Worm (Caenorhabditis elegans): ENCODE data around the gene flp-25.

The flp-25 gene

ce11 chrIII:9355412-9355969 is 5.8 kb upstream of the flp-25 start, which contains the start of gene chtb-1:
Gene chtb-1, minus strand, starts transcription at chrIII:9355462.
- TF ChIP-seq lsy-2 (tag; optimal IDR thresholded peaks at IDR 0.05): no peak
- no peak for TF ChIP-seq mab-5 (tag; optimal IDR thresholded peaks at IDR 0.05)
- TF ChIP-seq unc-39 (tag; optimal IDR thresholded peaks at IDR 0.05): no peak
- no peak for TF ChIP-seq sem-2 (GFP tag; optimal IDR thresholded peaks at IDR 0.05)
- no peak for TF ChIP-seq bed-3 (GFP tag; optimal IDR thresholded peaks at IDR 0.05)
- TF ChIP-seq ceh-83 (GFP tag; optimal IDR thresholded peaks at IDR 0.05): no peak
- TF ChIP-seq unc-120 (tag; optimal IDR thresholded peaks at IDR 0.05; ENCODE audit: poor library complexity, severe bottlenecking): no peak
- TF ChIP-seq ces-1 (GFP tag; optimal IDR thresholded peaks at IDR 0.05): no peak

ce11 chrIII:9359060-9359459 is 2.3 kb upstream of the flp-25 start, which contains the start of gene K04H4.5:
Gene K04H4.5, plus strand, starts transcription at chrIII:9359360.
- TF ChIP-seq nhr-12 (tag; optimal IDR thresholded peaks at IDR 0.05) (no peak), sem-2 (GFP tag; optimal IDR thresholded peaks at IDR 0.05) (no peak)

- no peak for TF ChIP-seq elt-3 (tag; optimal IDR thresholded peaks at IDR 0.05)
Measured at ce11 chrIII:9366376-9366775, 5.0 kb downstream of the flp-25 start.

ce11 chrIII:9366971-9367370 is 5.6 kb downstream of the flp-25 start, which contains the start of gene crn-6:
Gene crn-6, plus strand, starts transcription at chrIII:9367271.
- TF ChIP-seq hlh-1 (tag; optimal IDR thresholded peaks at IDR 0.05) (no peak), M03D4.4 (tag; optimal IDR thresholded peaks at IDR 0.05) (no peak), bed-3 (GFP tag; optimal IDR thresholded peaks at IDR 0.05) (no peak), ceh-83 (GFP tag; optimal IDR thresholded peaks at IDR 0.05) (no peak), lin-13 (tag; optimal IDR thresholded peaks at IDR 0.05) (no peak), ztf-11 (tag; optimal IDR thresholded peaks at IDR 0.05) (no peak), drap-1 (GFP tag; optimal IDR thresholded peaks at IDR 0.05) (no peak), blmp-1 (tag; optimal IDR thresholded peaks at IDR 0.05) (no peak), flh-1 (GFP tag; optimal IDR thresholded peaks at IDR 0.05) (no peak), mab-5 (tag; optimal IDR thresholded peaks at IDR 0.05) (no peak), lin-32 (GFP tag; optimal IDR thresholded peaks at IDR 0.05) (no peak), nhr-237 (tag; optimal IDR thresholded peaks at IDR 0.05) (no peak), elt-3 (tag; optimal IDR thresholded peaks at IDR 0.05) (no peak), ceh-39 (tag; optimal IDR thresholded peaks at IDR 0.05) (no peak)

ce11 chrIII:9373779-9374178 is 12.5 kb downstream of the flp-25 start:
- no peak for TF ChIP-seq drap-1 (GFP tag; optimal IDR thresholded peaks at IDR 0.05)
- TF ChIP-seq blmp-1 (tag; optimal IDR thresholded peaks at IDR 0.05): no peak
- TF ChIP-seq unc-39 (tag; optimal IDR thresholded peaks at IDR 0.05): no peak

ce11 chrIII:9376701-9377100 is 15.4 kb downstream of the flp-25 start:
- TF ChIP-seq drap-1 (GFP tag; optimal IDR thresholded peaks at IDR 0.05) (no peak), lin-13 (tag; optimal IDR thresholded peaks at IDR 0.05) (no peak), mab-5 (tag; optimal IDR thresholded peaks at IDR 0.05) (no peak), mls-2 (tag; optimal IDR thresholded peaks at IDR 0.05) (no peak), sptf-1 (tag; optimal IDR thresholded peaks at IDR 0.05) (no peak), zip-8 (tag; optimal IDR thresholded peaks at IDR 0.05) (no peak), ham-2 (GFP tag; optimal IDR thresholded peaks at IDR 0.05) (no peak), nhr-12 (tag; optimal IDR thresholded peaks at IDR 0.05) (no peak), tbx-8 (GFP tag; optimal IDR thresholded peaks at IDR 0.05) (no peak), nhr-2 (tag; optimal IDR thresholded peaks at IDR 0.05) (no peak), bed-3 (GFP tag; optimal IDR thresholded peaks at IDR 0.05) (no peak), ztf-11 (tag; optimal IDR thresholded peaks at IDR 0.05) (no peak), snpc-4 (tag; optimal IDR thresholded peaks at IDR 0.05) (no peak), elt-3 (tag; optimal IDR thresholded peaks at IDR 0.05) (no peak), unc-62 (GFP tag; optimal IDR thresholded peaks at IDR 0.05) (no peak), ceh-39 (tag; optimal IDR thresholded peaks at IDR 0.05) (no peak), flh-1 (GFP tag; optimal IDR thresholded peaks at IDR 0.05) (no peak)

- no peak for TF ChIP-seq elt-3 (tag; optimal IDR thresholded peaks at IDR 0.05)
- no peak for TF ChIP-seq sptf-1 (tag; optimal IDR thresholded peaks at IDR 0.05)
Measured at ce11 chrIII:9383496-9383895, 22.2 kb downstream of the flp-25 start, which contains the start of gene tkr-1. Gene tkr-1, plus strand, starts transcription at chrIII:9383796.
